Worm (Caenorhabditis elegans) whole organism, L4 larva: ENCODE measurements around the gene C36A4.4.
A peak's percentile ranks its signal among the peaks of the same experiment; 100 is the strongest.
"Not testable (repeated sequence)": the region's sequence is repeated elsewhere in the genome, so short reads cannot be mapped to it uniquely, and the experiment has no call there.

Experiments used
- D1046.2 ChIP-seq: fragments of 200-800 bp; sonication (Bioruptor generic); IDR thresholded peaks from 2 replicates; pipeline ENCODE4 v1.3.6; 2022; ENCODE audit warnings: missing genetic modification characterization, missing compliant biosample characterization
- T20F7.1 ChIP-seq: fragments of 200-800 bp; sonication (Bioruptor generic); optimal IDR thresholded peaks from 2 replicates; lab custom pipeline; 2018; ENCODE audit warnings: mild to moderate bottlenecking, missing genetic modification characterization, missing compliant biosample characterization
- T26A8.4 ChIP-seq: fragments of 200-800 bp; sonication (Bioruptor generic); IDR thresholded peaks from 2 replicates; pipeline ENCODE4 v1.3.6; 2022; ENCODE audit warnings: missing genetic modification characterization, missing compliant biosample characterization
- Y105C5A.15 ChIP-seq: fragments of 200-800 bp; sonication (Bioruptor generic); IDR thresholded peaks from 2 replicates; pipeline ENCODE4 v1.3.6; 2022; ENCODE audit warnings: missing genetic modification characterization, missing compliant biosample characterization
- Y48G9A.11 ChIP-seq: fragments of 200-800 bp; sonication (Bioruptor generic); IDR thresholded peaks from 2 replicates; pipeline ENCODE4 v1.3.6; 2022; ENCODE audit warnings: missing genetic modification reagents, missing genetic modification characterization, missing compliant biosample characterization
- Y75B8A.6 ChIP-seq: fragments of 200-800 bp; sonication (Bioruptor generic); IDR thresholded peaks from 2 replicates; pipeline ENCODE4 v1.3.6; 2022; ENCODE audit warnings: missing genetic modification reagents, missing genetic modification characterization, missing compliant biosample characterization
- ZK337.2 ChIP-seq: fragments of 200-800 bp; sonication (Bioruptor generic); IDR thresholded peaks from 2 replicates; pipeline ENCODE4 v1.3.6; 2022; ENCODE audit warnings: missing genetic modification reagents, missing genetic modification characterization, missing compliant biosample characterization
- arid-1 ChIP-seq: fragments of 200-800 bp; sonication (Bioruptor generic); conservative IDR thresholded peaks from 2 replicates; pipeline ENCODE4 v1.3.6; 2022; ENCODE audit warnings: missing genetic modification reagents, missing genetic modification characterization, missing compliant biosample characterization
- ceh-20 ChIP-seq: fragments of 200-800 bp; sonication (Bioruptor generic); IDR thresholded peaks from 2 replicates; pipeline ENCODE4 v1.3.6; 2022; ENCODE audit warnings: missing genetic modification reagents, missing genetic modification characterization, missing compliant biosample characterization
- ceh-44 ChIP-seq: fragments of 200-800 bp; sonication (Bioruptor generic); IDR thresholded peaks from 2 replicates; pipeline ENCODE4 v1.3.6; 2022; ENCODE audit warnings: missing genetic modification reagents, missing genetic modification characterization, missing compliant biosample characterization
- ctbp-1 ChIP-seq: fragments of 200-800 bp; sonication (Bioruptor generic); IDR thresholded peaks from 2 replicates; pipeline ENCODE4 v1.3.6; 2022; ENCODE audit warnings: missing genetic modification reagents, missing genetic modification characterization, missing compliant biosample characterization
- dmd-6 ChIP-seq: fragments of 200-800 bp; sonication (Bioruptor generic); IDR thresholded peaks from 2 replicates; pipeline ENCODE4 v1.3.6; 2022; ENCODE audit warnings: missing genetic modification reagents, missing genetic modification characterization, missing compliant biosample characterization
- dmd-9 ChIP-seq: fragments of 200-800 bp; sonication (Bioruptor generic); IDR thresholded peaks from 2 replicates; pipeline ENCODE4 v1.3.6; 2022; ENCODE audit warnings: missing genetic modification reagents, missing genetic modification characterization, missing compliant biosample characterization
- dpl-1 ChIP-seq: fragments of 150-350 bp; optimal IDR thresholded peaks from 2 replicates; lab custom pipeline; 2014; ENCODE audit warnings: missing biosample characterization, missing genetic modification reagents, missing genetic modification characterization
- egl-43 ChIP-seq: fragments of 200-800 bp; sonication (Bioruptor generic); IDR thresholded peaks from 2 replicates; pipeline ENCODE4 v1.3.6; 2022; ENCODE audit warnings: missing genetic modification reagents, missing genetic modification characterization, missing compliant biosample characterization
- hif-1 ChIP-seq, 2 experiments: sonication (generic microtip); optimal IDR thresholded peaks; 2 replicates each; lab custom pipeline; 2016 to 2017; ENCODE audit warnings: missing compliant biosample characterization in 2 of 2, missing genetic modification characterization in 2 of 2, missing genetic modification reagents in 2 of 2, missing genotype in 2 of 2, mild to moderate bottlenecking in 1 of 2
- hlh-11 ChIP-seq: fragments of 200-800 bp; sonication (Bioruptor generic); optimal IDR thresholded peaks from 2 replicates; lab custom pipeline; 2018; ENCODE audit warnings: mild to moderate bottlenecking, missing genetic modification characterization, missing compliant biosample characterization
- hmg-1.1 ChIP-seq: fragments of 200-800 bp; sonication (Bioruptor generic); IDR thresholded peaks from 2 replicates; pipeline ENCODE4 v1.3.6; 2022; ENCODE audit warnings: missing genetic modification reagents, missing genetic modification characterization, missing compliant biosample characterization
- lin-1 ChIP-seq: fragments of 200-800 bp; sonication (Bioruptor generic); IDR thresholded peaks from 2 replicates; pipeline ENCODE4 v1.3.6; 2022; ENCODE audit warnings: missing genetic modification reagents, missing genetic modification characterization, missing compliant biosample characterization
- lin-29 ChIP-seq: fragments of 200-800 bp; sonication (Bioruptor generic); IDR thresholded peaks from 2 replicates; pipeline ENCODE4 v1.3.6; 2022; ENCODE audit warnings: missing genetic modification reagents, missing genetic modification characterization, missing compliant biosample characterization
- lin-38 ChIP-seq: fragments of 200-800 bp; sonication (Bioruptor generic); IDR thresholded peaks from 2 replicates; pipeline ENCODE4 v1.3.6; 2022; ENCODE audit warnings: missing genetic modification reagents, missing genetic modification characterization, missing compliant biosample characterization
- lsy-2 ChIP-seq, 2 experiments: fragments of 150-350 bp in 1 of 2; sonication (generic microtip) in 1 of 2; optimal IDR thresholded peaks; 2 replicates each; lab custom pipeline; 2014 to 2017; ENCODE audit warnings: missing biosample characterization in 2 of 2, missing genetic modification characterization in 2 of 2
- madf-9 ChIP-seq: fragments of 200-800 bp; sonication (Bioruptor generic); conservative IDR thresholded peaks from 2 replicates; pipeline ENCODE4 v1.3.6; 2022; ENCODE audit warnings: missing genetic modification reagents, missing genetic modification characterization, missing compliant biosample characterization
- mdt-29 ChIP-seq: fragments of 200-800 bp; sonication (Bioruptor generic); IDR thresholded peaks from 2 replicates; pipeline ENCODE4 v1.3.6; 2022; ENCODE audit warnings: missing genetic modification reagents, missing genetic modification characterization, missing compliant biosample characterization
- mes-2 ChIP-seq: sonication (generic microtip); optimal IDR thresholded peaks from 2 replicates; lab custom pipeline; 2016; ENCODE audit warnings: missing genotype, mild to moderate bottlenecking, missing genetic modification characterization, missing compliant biosample characterization; ENCODE audit not compliant: poor library complexity, severe bottlenecking
- mxl-2 ChIP-seq: fragments of 200-800 bp; sonication (Bioruptor generic); conservative IDR thresholded peaks from 2 replicates; pipeline ENCODE4 v1.3.6; 2022; ENCODE audit warnings: missing genetic modification reagents, missing genetic modification characterization, missing compliant biosample characterization
- nhr-42 ChIP-seq: fragments of 200-800 bp; sonication (Bioruptor generic); IDR thresholded peaks from 2 replicates; pipeline ENCODE4 v1.3.6; 2022; ENCODE audit warnings: missing genetic modification characterization, missing compliant biosample characterization
- pha-4 ChIP-seq, 2 experiments: fragments of 150-350 bp in 1 of 2; fragments of 200-800 bp in 1 of 2; sonication (Bioruptor generic) in 1 of 2; IDR thresholded peaks in 1 of 2; optimal IDR thresholded peaks in 1 of 2; 2 replicates each; pipeline versions ENCODE4 v1.3.6 to Lab custom; 2014 to 2022; ENCODE audit warnings: missing genetic modification characterization in 2 of 2, missing genetic modification reagents in 2 of 2, missing biosample characterization in 1 of 2, missing compliant biosample characterization in 1 of 2
- php-3 ChIP-seq: fragments of 200-800 bp; sonication (Bioruptor generic); IDR thresholded peaks from 2 replicates; pipeline ENCODE4 v1.3.6; 2022; ENCODE audit warnings: missing genetic modification reagents, missing genetic modification characterization, missing compliant biosample characterization
- rbr-2 ChIP-seq: sonication (generic microtip); optimal IDR thresholded peaks from 2 replicates; lab custom pipeline; 2016; ENCODE audit warnings: missing genotype, missing genetic modification characterization, missing compliant biosample characterization
- saeg-2 ChIP-seq: fragments of 200-800 bp; sonication (Bioruptor generic); IDR thresholded peaks from 2 replicates; pipeline ENCODE4 v1.3.6; 2022; ENCODE audit warnings: missing genetic modification reagents, missing genetic modification characterization, missing compliant biosample characterization
- set-16 ChIP-seq: fragments of 200-800 bp; sonication (Bioruptor generic); IDR thresholded peaks from 2 replicates; pipeline ENCODE4 v1.3.6; 2022; ENCODE audit warnings: missing genetic modification reagents, missing genetic modification characterization, missing compliant biosample characterization
- tag-97 ChIP-seq: fragments of 200-800 bp; sonication (Bioruptor generic); IDR thresholded peaks from 2 replicates; pipeline ENCODE4 v1.3.6; 2022; ENCODE audit warnings: missing genetic modification characterization, missing compliant biosample characterization
- tra-1 ChIP-seq: fragments of 200-800 bp; sonication (Bioruptor generic); IDR thresholded peaks from 2 replicates; pipeline ENCODE4 v1.3.6; 2022; ENCODE audit warnings: missing genetic modification reagents, missing genetic modification characterization, missing compliant biosample characterization
- vab-7 ChIP-seq: fragments of 200-800 bp; sonication (Bioruptor generic); IDR thresholded peaks from 2 replicates; pipeline ENCODE4 v1.3.6; 2022; ENCODE audit warnings: missing genetic modification reagents, missing genetic modification characterization, missing compliant biosample characterization
- zfp-3 ChIP-seq: fragments of 200-800 bp; sonication (Bioruptor generic); conservative IDR thresholded peaks from 2 replicates; pipeline ENCODE4 v1.3.6; 2022; ENCODE audit warnings: missing genetic modification reagents, missing genetic modification characterization, missing compliant biosample characterization

Gene C36A4.4

DNA sequence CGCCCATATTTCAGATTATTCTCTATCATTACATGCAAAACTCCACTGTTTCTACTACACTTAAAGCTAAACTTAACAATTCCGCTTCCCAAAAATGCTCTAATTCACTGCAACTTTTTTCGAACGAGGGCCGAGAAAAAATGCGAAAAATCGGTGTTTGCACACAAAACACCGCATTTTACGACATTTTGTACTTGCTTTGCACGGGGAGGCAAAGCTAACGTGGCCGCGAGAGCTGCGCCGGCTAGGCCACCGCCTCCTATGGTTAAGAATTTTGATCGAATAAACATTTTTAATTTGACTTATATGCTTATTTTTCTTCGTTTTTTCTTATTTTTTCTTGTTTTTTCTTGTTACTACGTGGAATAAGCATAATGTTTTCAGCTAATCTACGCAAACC lies 11.5 kb upstream of the C36A4.4 start:
- TF ChIP-seq saeg-2 (GFP tag; lab: Robert Waterston, UW): 0 out of 2 replicates have a peak, but pooled peaks have one; percentile 34
- TF ChIP-seq dpl-1: peak; percentile 21
- TF ChIP-seq set-16 (GFP tag; lab: Robert Waterston, UW): peak; percentile 60; the same call in 1 of the 2 replicates
- 0 out of 2 replicates have a peak, but pooled peaks have one; percentile 69 for TF ChIP-seq tag-97 (GFP tag; lab: Robert Waterston, UW)
- peak; percentile 98 for TF ChIP-seq dmd-9
- peak; percentile 93 for TF ChIP-seq vab-7 (GFP tag; lab: Robert Waterston, UW)
- TF ChIP-seq madf-9 (GFP tag; lab: Robert Waterston, UW): peak; percentile 93
- peak; percentile 80 for TF ChIP-seq egl-43 (GFP tag; lab: Robert Waterston, UW)
- peak; percentile 68; the same call in 1 of the 2 replicates for TF ChIP-seq ceh-44 (GFP tag; lab: Robert Waterston, UW)
- peak; percentile 62 for TF ChIP-seq rbr-2 (tag; lab: Kevin White, UChicago)
- TF ChIP-seq lsy-2 (tag; optimal IDR thresholded peaks at IDR 0.05; lab: Kevin White, UChicago): peak; percentile 14 to 87
- peak in 1 of 2 experiments; percentile 53 for TF ChIP-seq hif-1 (tag; optimal IDR thresholded peaks at IDR 0.05; lab: Kevin White, UChicago)
- peak; percentile 84 for TF ChIP-seq lin-1
- TF ChIP-seq hmg-1.1 (GFP tag; lab: Robert Waterston, UW): peak; percentile 97
- TF ChIP-seq mxl-2: 0 out of 2 replicates have a peak, but pooled peaks have one; percentile 64
- TF ChIP-seq T26A8.4 (GFP tag; lab: Robert Waterston, UW): peak; percentile 86
- peak; percentile 89 for TF ChIP-seq pha-4 (GFP tag; IDR thresholded peaks at IDR 0.05; lab: Robert Waterston, UW)
- not testable (repeated sequence) for TF ChIP-seq pha-4 (tag; optimal IDR thresholded peaks at IDR 0.05; lab: Kevin White, UChicago)
- TF ChIP-seq ctbp-1: peak; percentile 73; the same call in 1 of the 2 replicates
- peak; percentile 38 for TF ChIP-seq hlh-11
- peak; percentile 94 for TF ChIP-seq ZK337.2
- peak; percentile 45; the same call in 1 of the 2 replicates for TF ChIP-seq arid-1 (GFP tag; lab: Robert Waterston, UW)
- peak; percentile 96 for TF ChIP-seq dmd-6 (GFP tag; lab: Robert Waterston, UW)
- TF ChIP-seq Y75B8A.6 (GFP tag; lab: Robert Waterston, UW): 0 out of 2 replicates have a peak, but pooled peaks have one; percentile 65
- peak; percentile 90 for TF ChIP-seq lin-29 (GFP tag; lab: Robert Waterston, UW)
- TF ChIP-seq D1046.2: peak; percentile 89
- TF ChIP-seq T20F7.1 (GFP tag; lab: Kevin White, UChicago): peak; percentile 38
- TF ChIP-seq php-3 (GFP tag; lab: Robert Waterston, UW): peak; percentile 67; the same call in 1 of the 2 replicates
- TF ChIP-seq Y105C5A.15 (GFP tag; lab: Robert Waterston, UW): 0 out of 2 replicates have a peak, but pooled peaks have one; percentile 62
- peak; percentile 93 for TF ChIP-seq zfp-3 (GFP tag; lab: Robert Waterston, UW)
- TF ChIP-seq lin-38: peak; percentile 93
- peak; percentile 82 for TF ChIP-seq mes-2 (tag; lab: Kevin White, UChicago)
- TF ChIP-seq mdt-29 (GFP tag; lab: Robert Waterston, UW): peak; percentile 81
- TF ChIP-seq ceh-20 (GFP tag; lab: Robert Waterston, UW): peak; percentile 94
- TF ChIP-seq Y48G9A.11 (GFP tag; lab: Robert Waterston, UW): peak; percentile 77
- peak; percentile 71 for TF ChIP-seq tra-1 (GFP tag; lab: Robert Waterston, UW)
- TF ChIP-seq nhr-42 (GFP tag; lab: Robert Waterston, UW): peak; percentile 95

DNA sequence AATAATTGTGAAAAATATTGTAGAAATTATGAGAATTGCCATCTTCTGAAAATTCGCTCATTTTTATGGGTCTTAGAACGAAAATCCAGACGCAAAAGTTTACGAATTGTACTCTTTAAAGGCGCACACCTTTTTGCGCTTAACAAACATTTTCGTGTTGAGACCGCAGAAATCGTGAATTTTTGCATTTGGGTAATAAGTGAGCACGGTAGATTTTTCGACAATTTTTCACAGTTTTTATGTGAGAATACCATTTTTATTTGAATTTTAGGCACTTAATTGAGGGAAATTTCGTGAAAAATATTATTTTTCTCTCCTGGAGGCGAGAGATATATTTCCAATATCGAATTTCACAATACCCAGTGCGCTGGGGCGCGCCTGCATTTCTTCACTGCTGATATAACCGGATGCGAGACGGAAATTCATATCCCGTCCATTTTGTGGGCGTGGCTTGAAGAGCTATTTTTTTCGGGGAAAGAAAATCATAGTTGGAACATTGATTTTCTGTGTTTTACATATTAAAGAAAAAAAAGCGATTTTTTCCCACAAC lies 8.7 kb upstream of the C36A4.4 start, which contains the start of gene cyp-25A4:
TSS of gene cyp-25A4 (minus strand) at position 51 of the 550 bp plus-strand sequence.
- TF ChIP-seq lin-38 (peak; percentile 86), lin-1 (0 out of 2 replicates have a peak, but pooled peaks have one; percentile 20)
- TF ChIP-seq, all 104 proteins: peak for 2; not testable (repeated sequence) for 102
